Fruit fly (Drosophila melanogaster) whole organism, embryonic: Measurements from ENCODE around the gene PLCXD.

Experiments used
- B-H2 ChIP-seq: fragments of 200-800 bp; sonication (Bioruptor generic); optimal IDR thresholded peaks from 2 replicates; lab custom pipeline; 2018; ENCODE audit warnings: missing biosample characterization, mild to moderate bottlenecking, missing genetic modification characterization
- BEAF-32 ChIP-seq: fragments of 200-800 bp; sonication (Bioruptor generic); optimal IDR thresholded peaks from 3 replicates; lab custom pipeline; 2017; ENCODE audit warnings: missing biosample characterization, missing genetic modification characterization, mild to moderate bottlenecking, moderate library complexity, missing genetic modification reagents
- CG10366 ChIP-seq: fragments of 200-800 bp; sonication (Bioruptor generic); IDR thresholded peaks from 2 replicates; pipeline ENCODE4 v1.3.6; 2022; ENCODE audit warnings: missing biosample characterization, missing genetic modification characterization
- CG11398 ChIP-seq: fragments of 200-800 bp; sonication (Bioruptor generic); optimal IDR thresholded peaks from 2 replicates; lab custom pipeline; 2016; ENCODE audit warnings: missing biosample characterization, missing genetic modification characterization
- CG13424 ChIP-seq: fragments of 200-800 bp; sonication (Bioruptor generic); optimal IDR thresholded peaks from 2 replicates; lab custom pipeline; 2019; ENCODE audit warnings: missing biosample characterization, mild to moderate bottlenecking, missing genetic modification characterization, moderate library complexity
- CG14667 ChIP-seq: fragments of 200-800 bp; sonication (Bioruptor generic); IDR thresholded peaks from 2 replicates; pipeline ENCODE4 v1.3.6; 2022; ENCODE audit warnings: missing biosample characterization, missing genetic modification characterization
- CG14710 ChIP-seq: fragments of 200-800 bp; sonication (Bioruptor generic); optimal IDR thresholded peaks from 3 replicates; lab custom pipeline; 2019; ENCODE audit warnings: missing biosample characterization, mild to moderate bottlenecking, missing genetic modification characterization, moderate library complexity
- CG15011 ChIP-seq: fragments of 200-800 bp; sonication (Bioruptor generic); optimal IDR thresholded peaks from 3 replicates; lab custom pipeline; 2018; ENCODE audit warnings: missing biosample characterization, mild to moderate bottlenecking, missing genetic modification characterization
- CG16813 ChIP-seq: fragments of 200-800 bp; sonication (Bioruptor generic); IDR thresholded peaks from 3 replicates; pipeline ENCODE4 v1.3.6; 2022; ENCODE audit warnings: missing biosample characterization, missing genetic modification characterization; ENCODE audit not compliant: partially characterized antibody
- CG17385 ChIP-seq: fragments of 200-800 bp; sonication (Bioruptor generic); optimal IDR thresholded peaks from 3 replicates; lab custom pipeline; 2018; ENCODE audit warnings: missing biosample characterization, mild to moderate bottlenecking, missing genetic modification characterization
- CG17829 ChIP-seq: fragments of 200-800 bp; optimal IDR thresholded peaks from 2 replicates; lab custom pipeline; 2019; ENCODE audit warnings: missing biosample characterization, mild to moderate bottlenecking, missing genetic modification characterization, moderate library complexity
- CG17912 ChIP-seq: fragments of 200-800 bp; sonication (Bioruptor generic); optimal IDR thresholded peaks from 2 replicates; lab custom pipeline; 2018; ENCODE audit warnings: missing biosample characterization, mild to moderate bottlenecking, missing genetic modification characterization
- CG18764 ChIP-seq: fragments of 200-800 bp; sonication (Bioruptor generic); optimal IDR thresholded peaks from 3 replicates; lab custom pipeline; 2016; ENCODE audit warnings: missing biosample characterization, missing genetic modification characterization
- CG2116 ChIP-seq: fragments of 200-800 bp; sonication (Bioruptor generic); optimal IDR thresholded peaks from 3 replicates; lab custom pipeline; 2018; ENCODE audit warnings: missing biosample characterization, mild to moderate bottlenecking, missing genetic modification characterization
- CG2712 ChIP-seq: fragments of 200-800 bp; optimal IDR thresholded peaks from 3 replicates; lab custom pipeline; 2019; ENCODE audit warnings: missing biosample characterization, mild to moderate bottlenecking, missing genetic modification characterization, moderate library complexity
- CG33557 ChIP-seq: fragments of 200-800 bp; sonication (Bioruptor generic); optimal IDR thresholded peaks from 2 replicates; lab custom pipeline; 2019; ENCODE audit warnings: missing biosample characterization, mild to moderate bottlenecking, missing genetic modification characterization, moderate library complexity
- CG34376 ChIP-seq: fragments of 200-800 bp; sonication (Bioruptor generic); optimal IDR thresholded peaks from 2 replicates; lab custom pipeline; 2018; ENCODE audit warnings: missing biosample characterization, mild to moderate bottlenecking, missing genetic modification characterization
- CG4282 ChIP-seq: fragments of 200-800 bp; sonication (Bioruptor generic); optimal IDR thresholded peaks from 2 replicates; lab custom pipeline; 2016; ENCODE audit warnings: missing biosample characterization, missing genetic modification characterization
- CG4617 ChIP-seq: fragments of 200-800 bp; sonication (Bioruptor generic); optimal IDR thresholded peaks from 3 replicates; lab custom pipeline; 2016; ENCODE audit warnings: missing biosample characterization, missing genetic modification characterization, borderline replicate concordance
- CG9215 ChIP-seq: fragments of 200-800 bp; sonication (Bioruptor generic); IDR thresholded peaks from 2 replicates; pipeline ENCODE4 v1.3.6; 2022; ENCODE audit warnings: missing biosample characterization, missing genetic modification characterization
- Dad ChIP-seq: fragments of 200-800 bp; sonication (Bioruptor generic); optimal IDR thresholded peaks from 3 replicates; lab custom pipeline; 2016; ENCODE audit warnings: missing biosample characterization, missing genetic modification characterization
- Dbx ChIP-seq: fragments of 200-800 bp; sonication (Bioruptor generic); IDR thresholded peaks from 3 replicates; pipeline ENCODE4 v1.3.6; 2022; ENCODE audit warnings: missing biosample characterization, missing genetic modification characterization
- Dp ChIP-seq: fragments of 200-800 bp; sonication (Bioruptor generic); optimal IDR thresholded peaks from 2 replicates; lab custom pipeline; 2018; ENCODE audit warnings: missing biosample characterization, mild to moderate bottlenecking, missing genetic modification characterization, moderate library complexity
- HmgD ChIP-seq: fragments of 200-800 bp; sonication (Bioruptor generic); optimal IDR thresholded peaks from 3 replicates; lab custom pipeline; 2016; ENCODE audit warnings: missing biosample characterization, missing genetic modification characterization
- HmgZ ChIP-seq: fragments of 200-800 bp; sonication (Bioruptor generic); optimal IDR thresholded peaks from 2 replicates; lab custom pipeline; 2018; ENCODE audit warnings: missing biosample characterization, mild to moderate bottlenecking, missing genetic modification characterization
- MESR4 ChIP-seq: fragments of 200-800 bp; sonication (Bioruptor generic); optimal IDR thresholded peaks from 2 replicates; lab custom pipeline; 2018; ENCODE audit warnings: missing biosample characterization, mild to moderate bottlenecking, missing genetic modification characterization, moderate library complexity
- Med ChIP-seq: fragments of 200-800 bp; sonication (Bioruptor generic); peaks from one replicate; lab custom pipeline; 2016; ENCODE audit warnings: missing biosample characterization, missing genetic modification characterization, mild to moderate bottlenecking, inconsistent platforms, moderate library complexity
- Myb ChIP-seq: fragments of 200-800 bp; sonication (Bioruptor generic); optimal IDR thresholded peaks from 2 replicates; lab custom pipeline; 2016; ENCODE audit warnings: missing biosample characterization, missing genetic modification characterization
- NfI ChIP-seq: fragments of 200-800 bp; sonication (Bioruptor generic); optimal IDR thresholded peaks from 3 replicates; lab custom pipeline; 2018; ENCODE audit warnings: missing biosample characterization, mild to moderate bottlenecking, missing genetic modification characterization, moderate library complexity
- Opbp ChIP-seq: fragments of 200-800 bp; sonication (Bioruptor generic); IDR thresholded peaks from 3 replicates; pipeline ENCODE4 v1.3.6; 2022; ENCODE audit warnings: missing biosample characterization, missing genetic modification characterization; ENCODE audit not compliant: partially characterized antibody
- Xrp1 ChIP-seq: fragments of 200-800 bp; sonication (Bioruptor generic); IDR thresholded peaks from 2 replicates; pipeline ENCODE4 v1.3.6; 2022; ENCODE audit warnings: missing biosample characterization, missing genetic modification characterization
- aop ChIP-seq: fragments of 200-800 bp; sonication (Bioruptor generic); IDR thresholded peaks from 2 replicates; pipeline ENCODE4 v1.3.6; 2022; ENCODE audit warnings: missing biosample characterization, missing genetic modification characterization
- ap ChIP-seq: fragments of 200-800 bp; sonication (Bioruptor generic); IDR thresholded peaks from 2 replicates; pipeline ENCODE4 v1.3.6; 2022; ENCODE audit warnings: missing biosample characterization, missing genetic modification characterization
- bbx ChIP-seq: fragments of 200-800 bp; sonication (Bioruptor generic); IDR thresholded peaks from 2 replicates; pipeline ENCODE4 v1.3.6; 2022; ENCODE audit warnings: missing biosample characterization, missing genetic modification characterization; ENCODE audit not compliant: partially characterized antibody
- bigmax ChIP-seq: fragments of 200-800 bp; sonication (Bioruptor generic); optimal IDR thresholded peaks from 2 replicates; lab custom pipeline; 2018; ENCODE audit warnings: missing biosample characterization, mild to moderate bottlenecking, missing genetic modification characterization
- dysf ChIP-seq: fragments of 200-800 bp; sonication (Bioruptor generic); IDR thresholded peaks from 3 replicates; pipeline ENCODE4 v1.3.6; 2022; ENCODE audit warnings: missing biosample characterization, missing genetic modification characterization
- gfzf ChIP-seq: fragments of 200-800 bp; sonication (Bioruptor generic); optimal IDR thresholded peaks from 2 replicates; lab custom pipeline; 2016; ENCODE audit warnings: missing biosample characterization, mild to moderate bottlenecking, missing genetic modification characterization, moderate library complexity
- pan ChIP-seq, 4 experiments: fragments of >200 bp in 3 of 4; fragments of 200-800 bp in 1 of 4; sonication (Bioruptor generic) in 1 of 4; optimal IDR thresholded peaks in 3 of 4; IDR thresholded peaks in 1 of 4; 2 replicates each; pipeline versions ENCODE4 v1.3.6 to Lab custom; 2017 to 2022; ENCODE audit warnings: missing biosample characterization in 2 of 4, missing genetic modification characterization in 2 of 4, mixed read lengths in 1 of 4
- pzg ChIP-seq: fragments of 200-800 bp; sonication (Bioruptor generic); optimal IDR thresholded peaks from 3 replicates; lab custom pipeline; 2018; ENCODE audit warnings: missing biosample characterization, mild to moderate bottlenecking, missing genetic modification characterization, moderate library complexity
- row ChIP-seq: fragments of 200-800 bp; sonication (Bioruptor generic); IDR thresholded peaks from 3 replicates; pipeline ENCODE4 v1.3.6; 2022; ENCODE audit warnings: missing biosample characterization, missing genetic modification characterization
- sc ChIP-seq, 3 experiments: fragments of >200 bp in 2 of 3; fragments of 200-800 bp in 1 of 3; sonication (Bioruptor generic) in 1 of 3; optimal IDR thresholded peaks; 2 replicates in 2 of 3; 3 replicates in 1 of 3; lab custom pipeline; 2017; ENCODE audit warnings: mild to moderate bottlenecking in 1 of 3, missing biosample characterization in 1 of 3, missing genetic modification characterization in 1 of 3, missing genetic modification reagents in 1 of 3
- sens ChIP-seq: fragments of 200-800 bp; sonication (Bioruptor generic); peaks from one replicate; lab custom pipeline; 2016; ENCODE audit warnings: missing biosample characterization, missing genetic modification characterization
- sob ChIP-seq: fragments of 200-800 bp; sonication (Bioruptor generic); IDR thresholded peaks from 2 replicates; pipeline ENCODE4 v1.3.6; 2022; ENCODE audit warnings: missing biosample characterization, missing genetic modification characterization
- stwl ChIP-seq: fragments of 200-800 bp; sonication (Bioruptor generic); optimal IDR thresholded peaks from 3 replicates; lab custom pipeline; 2018; ENCODE audit warnings: missing biosample characterization, mild to moderate bottlenecking, missing genetic modification characterization, moderate library complexity
- wek ChIP-seq: fragments of 200-800 bp; sonication (Bioruptor generic); optimal IDR thresholded peaks from 3 replicates; lab custom pipeline; 2018; ENCODE audit warnings: missing biosample characterization, mild to moderate bottlenecking, missing genetic modification characterization, moderate library complexity
- zfh1 ChIP-seq: fragments of 200-800 bp; sonication (Bioruptor generic); IDR thresholded peaks from 3 replicates; pipeline ENCODE4 v1.3.6; 2022; ENCODE audit warnings: missing biosample characterization, missing genetic modification characterization

PLCXD gene

DNA sequence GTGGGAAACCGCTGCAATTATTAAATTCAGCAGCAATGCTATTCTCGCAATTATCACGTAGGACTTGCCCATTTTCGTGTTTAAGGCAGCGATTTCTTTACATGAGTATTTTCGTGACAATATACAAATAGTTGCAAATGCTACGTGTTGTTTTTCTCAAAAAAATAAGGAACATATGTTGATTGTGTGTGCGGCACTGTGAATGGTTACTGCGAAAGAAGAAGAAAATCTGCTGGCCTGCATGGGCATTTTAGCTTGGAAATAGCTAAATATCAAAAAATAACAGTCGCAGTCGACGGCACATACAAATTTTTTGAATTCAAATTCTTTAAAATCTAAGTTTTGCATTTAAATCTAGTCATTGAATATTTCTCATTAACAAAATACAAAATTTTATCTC, 8.7 kb upstream of the PLCXD start, which contains the start of gene CG6766 (continued):
- TF ChIP-seq Med (GFP tag; lab: Kevin White, UChicago) (peak; percentile 48), Dp (peak; percentile 42), wek (GFP tag; lab: Kevin White, UChicago) (no peak), sob (no peak), CG16813 (GFP tag; lab: Robert Waterston, UW) (no peak), bbx (GFP tag; lab: Robert Waterston, UW) (peak; percentile 35; the same call in 1 of the 2 replicates), zfh1 (GFP tag; lab: Robert Waterston, UW) (no peak), Dbx (GFP tag; lab: Robert Waterston, UW) (no peak), CG33557 (GFP tag; lab: Kevin White, UChicago) (no peak), CG2116 (GFP tag; lab: Kevin White, UChicago) (peak; percentile 32), CG17829 (tag; lab: Kevin White, UChicago) (peak; percentile 4), ap (GFP tag; lab: Robert Waterston, UW) (no peak), CG18764 (GFP tag; lab: Kevin White, UChicago) (no peak), MESR4 (GFP tag; lab: Kevin White, UChicago) (peak; percentile 60), CG2712 (tag; lab: Kevin White, UChicago) (peak; percentile 15), Myb (peak; percentile 87), Opbp (GFP tag; lab: Robert Waterston, UW) (peak; percentile 23; the same call in 2 of the 3 replicates), dysf (GFP tag; lab: Robert Waterston, UW) (no peak), CG14710 (tag; lab: Kevin White, UChicago) (peak; percentile 31), gfzf (peak; percentile 27), CG34376 (GFP tag; lab: Kevin White, UChicago) (peak; percentile 9), pzg (peak; percentile 68), B-H2 (peak; percentile 34), aop (GFP tag; lab: Robert Waterston, UW) (no peak), Xrp1 (GFP tag; lab: Robert Waterston, UW) (no peak), sc (optimal IDR thresholded peaks at IDR 0.05; lab: Kevin White, UChicago) (no peak), sc (GFP tag; optimal IDR thresholded peaks at IDR 0.05; lab: Kevin White, UChicago) (no peak), NfI (GFP tag; lab: Kevin White, UChicago) (no peak), BEAF-32 (peak; percentile 52), CG13424 (tag; lab: Kevin White, UChicago) (no peak), row (GFP tag; lab: Robert Waterston, UW) (peak; percentile 80), CG11398 (GFP tag; lab: Kevin White, UChicago) (no peak), CG4617 (GFP tag; lab: Kevin White, UChicago) (peak; percentile 65), stwl (tag; lab: Kevin White, UChicago) (peak; percentile 73), bigmax (GFP tag; lab: Kevin White, UChicago) (peak; percentile 24), CG10366 (GFP tag; lab: Robert Waterston, UW) (no peak), CG15011 (GFP tag; lab: Kevin White, UChicago) (no peak), CG9215 (GFP tag; lab: Robert Waterston, UW) (no peak), HmgZ (tag; lab: Kevin White, UChicago) (peak; percentile 64), pan (optimal IDR thresholded peaks at IDR 0.05; lab: Kevin White, UChicago) (no peak), pan (GFP tag; optimal IDR thresholded peaks at IDR 0.05 in 1 of 2, IDR thresholded peaks at IDR 0.05 in 1 of 2) (no peak), sens (GFP tag; lab: Kevin White, UChicago) (peak; percentile 73), HmgD (peak; percentile 28), CG4282 (GFP tag; lab: Kevin White, UChicago) (no peak), Dad (GFP tag; lab: Kevin White, UChicago) (no peak), CG17385 (GFP tag; lab: Kevin White, UChicago) (peak; percentile 99), CG17912 (GFP tag; lab: Kevin White, UChicago) (no peak), CG14667 (GFP tag; lab: Robert Waterston, UW) (no peak)
